Fruit fly (Drosophila melanogaster): ENCODE data around the gene CG14194.

DNA sequence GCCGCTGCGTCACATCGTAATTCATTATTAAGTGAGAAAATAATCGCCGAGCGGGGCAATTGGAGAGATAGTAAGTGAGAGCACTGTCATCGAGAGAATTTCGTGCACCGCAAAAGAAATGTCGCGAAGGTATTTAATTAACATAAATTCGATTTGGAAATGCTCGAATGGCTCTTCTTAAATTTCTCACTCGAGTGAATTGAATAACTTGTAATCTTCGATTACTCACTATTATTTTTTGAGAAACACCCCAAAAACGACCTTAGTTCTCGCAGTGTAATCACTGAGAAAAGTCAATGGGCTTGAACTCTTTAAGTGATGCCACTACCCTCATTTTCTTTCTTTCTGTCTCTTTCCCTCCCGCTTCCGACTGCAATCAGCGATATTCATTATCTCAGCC is 38.4 kb upstream of the CG14194 start:
- no peak for TF ChIP-seq CG8478 (optimal IDR thresholded peaks at IDR 0.05)
- no peak for TF ChIP-seq CTCF (optimal IDR thresholded peaks at IDR 0.05)
